Worm (Caenorhabditis elegans): Measurements from ENCODE around the gene Y113G7B.15.

- TF ChIP-seq dao-5 (tag; optimal IDR thresholded peaks at IDR 0.05) (no peak), him-1 (tag; optimal IDR thresholded peaks at IDR 0.05) (no peak)
These were observed 20.5 kb downstream of the Y113G7B.15 start for ce11 chrV:20213097-20213496.
